Worm (Caenorhabditis elegans) whole organism, late embryonic: ENCODE data around the gene clc-21.
"Not testable (repeated sequence)": the region's sequence is repeated elsewhere in the genome, so short reads cannot be mapped to it uniquely, and the experiment has no call there.

Experiments
- C08G9.2 ChIP-seq: sonication (generic microtip); optimal IDR thresholded peaks from 2 replicates; lab custom pipeline; 2016; ENCODE audit warnings: mild to moderate bottlenecking, missing genetic modification characterization, moderate library complexity, missing compliant biosample characterization
- F13H6.1 ChIP-seq: sonication (generic microtip); optimal IDR thresholded peaks from 2 replicates; lab custom pipeline; 2016; ENCODE audit warnings: missing genetic modification characterization, missing compliant biosample characterization
- K09A11.1 ChIP-seq: sonication (generic microtip); optimal IDR thresholded peaks from 2 replicates; lab custom pipeline; 2017; ENCODE audit warnings: antibody characterized with exemption, mild to moderate bottlenecking, missing genetic modification characterization, missing compliant biosample characterization; ENCODE audit not compliant: insufficient read depth
- Y22D7AL.16 ChIP-seq: sonication (generic microtip); optimal IDR thresholded peaks from 2 replicates; lab custom pipeline; 2016; ENCODE audit warnings: missing genetic modification characterization, missing compliant biosample characterization
- ahr-1 ChIP-seq: sonication (generic microtip); optimal IDR thresholded peaks from 2 replicates; lab custom pipeline; 2016; ENCODE audit warnings: missing genetic modification characterization, missing compliant biosample characterization
- ceh-18 ChIP-seq: sonication (generic microtip); optimal IDR thresholded peaks from 2 replicates; lab custom pipeline; 2016; ENCODE audit warnings: missing genetic modification characterization, missing compliant biosample characterization
- elt-2 ChIP-seq: sonication (generic microtip); optimal IDR thresholded peaks from 2 replicates; lab custom pipeline; 2016; ENCODE audit warnings: missing genetic modification reagents, missing genetic modification characterization, missing compliant biosample characterization
- fkh-10 ChIP-seq: fragments of 150-350 bp; optimal IDR thresholded peaks from 2 replicates; lab custom pipeline; 2014; ENCODE audit warnings: missing biosample characterization, missing genetic modification reagents, missing genetic modification characterization
- hlh-8 ChIP-seq: sonication (generic microtip); optimal IDR thresholded peaks from 2 replicates; lab custom pipeline; 2016; ENCODE audit warnings: missing genotype, missing genetic modification characterization, missing compliant biosample characterization
- npax-4 ChIP-seq: sonication (generic microtip); optimal IDR thresholded peaks from 2 replicates; lab custom pipeline; 2016; ENCODE audit warnings: missing genetic modification characterization, missing compliant biosample characterization
- pqm-1 ChIP-seq: sonication (generic microtip); optimal IDR thresholded peaks from 2 replicates; lab custom pipeline; 2016; ENCODE audit warnings: missing genetic modification characterization, missing compliant biosample characterization
- syd-9 ChIP-seq: sonication (generic microtip); optimal IDR thresholded peaks from 2 replicates; lab custom pipeline; 2016; ENCODE audit warnings: mild to moderate bottlenecking, missing genetic modification characterization, moderate library complexity, missing compliant biosample characterization

The clc-21 gene

ce11 chrV:17464278-17464677 lies 47.3 kb downstream of the clc-21 start, which contains the start of gene F20E11.7:
Gene F20E11.7, plus strand, starts transcription at chrV:17464578.
- TF ChIP-seq K09A11.1, npax-4, Y22D7AL.16 (tag; lab: Kevin White, UChicago): not testable (repeated sequence)

ce11 chrV:17466751-17467150 lies 49.8 kb downstream of the clc-21 start, which contains the start of gene srw-72:
Gene srw-72, plus strand, starts transcription at chrV:17467051.
- TF ChIP-seq fkh-10 = no peak
- TF ChIP-seq hlh-8 (tag; lab: Kevin White, UChicago) = no peak
- no peak for TF ChIP-seq pqm-1 (tag; lab: Kevin White, UChicago)

ce11 chrV:17467881-17468280 lies 50.9 kb downstream of the clc-21 start:
- TF ChIP-seq F13H6.1 (tag; lab: Kevin White, UChicago) (no peak), syd-9 (no peak), ceh-18 (no peak), C08G9.2 (no peak), elt-2 (no peak), ahr-1 (tag; lab: Kevin White, UChicago) (no peak)
